Worm (Caenorhabditis elegans) whole organism, L3 larva: Measurements from ENCODE around the gene R04D3.2.

ENCODE experiments used
- ama-1 ChIP-seq: fragments of 150-350 bp; optimal IDR thresholded peaks from 2 replicates; lab custom pipeline; 2018
- jun-1 ChIP-seq: fragments of 150-350 bp; optimal IDR thresholded peaks from 2 replicates; lab custom pipeline; 2014; ENCODE audit warnings: missing biosample characterization, missing genetic modification reagents, missing genetic modification characterization
- mdl-1 ChIP-seq: fragments of 150-350 bp; optimal IDR thresholded peaks from 2 replicates; lab custom pipeline; 2014; ENCODE audit warnings: missing biosample characterization, missing genetic modification characterization
- nhr-11 ChIP-seq: fragments of 150-350 bp; optimal IDR thresholded peaks from 2 replicates; lab custom pipeline; 2014; ENCODE audit warnings: missing biosample characterization, missing genetic modification characterization
- nhr-28 ChIP-seq: fragments of 150-350 bp; optimal IDR thresholded peaks from 2 replicates; lab custom pipeline; 2014; ENCODE audit warnings: missing biosample characterization, missing genetic modification characterization
- nhr-77 ChIP-seq: fragments of 150-350 bp; optimal IDR thresholded peaks from 2 replicates; lab custom pipeline; 2014; ENCODE audit warnings: missing biosample characterization, missing genetic modification characterization
- pha-4 ChIP-seq: fragments of 150-350 bp; optimal IDR thresholded peaks from 2 replicates; lab custom pipeline; 2014; ENCODE audit warnings: missing biosample characterization, missing genetic modification reagents, missing genetic modification characterization
- ztf-11 ChIP-seq: fragments of 150-350 bp; optimal IDR thresholded peaks from 2 replicates; lab custom pipeline; 2014; ENCODE audit warnings: missing biosample characterization, missing genetic modification characterization

- TF ChIP-seq ama-1 (lab: Kevin White, UChicago) (no peak), pha-4 (tag; lab: Kevin White, UChicago) (no peak), ztf-11 (tag; lab: Kevin White, UChicago) (no peak), nhr-11 (tag; lab: Kevin White, UChicago) (no peak), nhr-28 (tag; lab: Kevin White, UChicago) (no peak), nhr-77 (no peak), mdl-1 (tag; lab: Kevin White, UChicago) (no peak), jun-1 (tag; lab: Kevin White, UChicago) (no peak)
Measured at ce11 chrX:13294669-13295068, 8.2 kb upstream of the R04D3.2 start, which contains the start of gene srd-36.
